Worm (Caenorhabditis elegans) whole organism, mixed stage, embryonic: ENCODE results near the gene dnj-3.
"Not testable (repeated sequence)": the region's sequence is repeated elsewhere in the genome, so short reads cannot be mapped to it uniquely, and the experiment has no call there.

Source experiments
- M03D4.4 ChIP-seq: sonication (generic microtip); optimal IDR thresholded peaks from 2 replicates; lab custom pipeline; 2017; ENCODE audit warnings: mild to moderate bottlenecking, missing genetic modification characterization, missing compliant biosample characterization
- bed-3 ChIP-seq: fragments of 200-800 bp; sonication (Bioruptor generic); optimal IDR thresholded peaks from 3 replicates; lab custom pipeline; 2018; ENCODE audit warnings: mild to moderate bottlenecking, missing genetic modification characterization, moderate library complexity, missing compliant biosample characterization
- blmp-1 ChIP-seq: fragments of 150-350 bp; optimal IDR thresholded peaks from 2 replicates; lab custom pipeline; 2014; ENCODE audit warnings: missing biosample characterization, missing genetic modification characterization
- ceh-39 ChIP-seq: fragments of 150-350 bp; optimal IDR thresholded peaks from 2 replicates; lab custom pipeline; 2014; ENCODE audit warnings: missing biosample characterization, missing genetic modification characterization
- ceh-43 ChIP-seq: fragments of 200-800 bp; sonication (Bioruptor generic); optimal IDR thresholded peaks from 2 replicates; lab custom pipeline; 2018; ENCODE audit warnings: mild to moderate bottlenecking, missing genetic modification characterization, moderate library complexity, missing compliant biosample characterization
- ceh-83 ChIP-seq: fragments of 200-800 bp; sonication (Bioruptor generic); optimal IDR thresholded peaks from 2 replicates; lab custom pipeline; 2018; ENCODE audit warnings: mild to moderate bottlenecking, missing genetic modification characterization, missing compliant biosample characterization
- ces-1 ChIP-seq: fragments of 150-350 bp; optimal IDR thresholded peaks from 2 replicates; lab custom pipeline; 2014; ENCODE audit warnings: missing biosample characterization, missing genetic modification reagents, missing genetic modification characterization
- cnd-1 ChIP-seq: fragments of 200-800 bp; sonication (Bioruptor generic); optimal IDR thresholded peaks from 2 replicates; lab custom pipeline; 2018; ENCODE audit warnings: mild to moderate bottlenecking, missing genetic modification characterization, missing compliant biosample characterization
- drap-1 ChIP-seq: fragments of 200-800 bp; sonication (Bioruptor generic); optimal IDR thresholded peaks from 3 replicates; lab custom pipeline; 2018; ENCODE audit warnings: mild to moderate bottlenecking, missing genetic modification characterization, missing compliant biosample characterization
- elt-1 ChIP-seq: sonication (generic microtip); optimal IDR thresholded peaks from 2 replicates; lab custom pipeline; 2017; ENCODE audit warnings: missing genetic modification characterization, mild to moderate bottlenecking, missing compliant biosample characterization, antibody characterized with exemption, moderate library complexity, borderline replicate concordance; ENCODE audit not compliant: insufficient read depth
- elt-3 ChIP-seq: fragments of 150-350 bp; optimal IDR thresholded peaks from 2 replicates; lab custom pipeline; 2014; ENCODE audit warnings: missing biosample characterization, missing genetic modification characterization
- ham-2 ChIP-seq: fragments of 200-800 bp; sonication (Bioruptor generic); optimal IDR thresholded peaks from 2 replicates; lab custom pipeline; 2018; ENCODE audit warnings: mild to moderate bottlenecking, missing genetic modification characterization, missing compliant biosample characterization
- hlh-1 ChIP-seq: fragments of 150-350 bp; optimal IDR thresholded peaks from 2 replicates; lab custom pipeline; 2014; ENCODE audit warnings: missing biosample characterization, missing genetic modification reagents, missing genetic modification characterization
- lin-13 ChIP-seq: fragments of 150-350 bp; optimal IDR thresholded peaks from 2 replicates; lab custom pipeline; 2014; ENCODE audit warnings: missing biosample characterization, missing genetic modification characterization
- lin-32 ChIP-seq: fragments of 200-800 bp; sonication (Bioruptor generic); optimal IDR thresholded peaks from 2 replicates; lab custom pipeline; 2018; ENCODE audit warnings: mild to moderate bottlenecking, missing genetic modification characterization, missing compliant biosample characterization
- lsy-2 ChIP-seq: fragments of 150-350 bp; optimal IDR thresholded peaks from 2 replicates; lab custom pipeline; 2014; ENCODE audit warnings: missing biosample characterization, missing genetic modification characterization
- mab-5 ChIP-seq: fragments of 150-350 bp; optimal IDR thresholded peaks from 2 replicates; lab custom pipeline; 2014; ENCODE audit warnings: missing biosample characterization, missing genetic modification characterization
- mep-1 ChIP-seq: fragments of 150-350 bp; optimal IDR thresholded peaks from 2 replicates; lab custom pipeline; 2017; ENCODE audit warnings: missing biosample characterization, missing genetic modification reagents, missing genetic modification characterization, inconsistent platforms
- mls-2 ChIP-seq: sonication (generic microtip); optimal IDR thresholded peaks from 2 replicates; lab custom pipeline; 2016; ENCODE audit warnings: mild to moderate bottlenecking, missing genetic modification characterization, moderate library complexity, missing compliant biosample characterization
- nhr-12 ChIP-seq: fragments of 150-350 bp; optimal IDR thresholded peaks from 2 replicates; lab custom pipeline; 2014; ENCODE audit warnings: missing biosample characterization, missing genetic modification characterization
- nhr-2 ChIP-seq: fragments of 150-350 bp; optimal IDR thresholded peaks from 2 replicates; lab custom pipeline; 2014; ENCODE audit warnings: missing biosample characterization, missing genetic modification characterization
- nhr-237 ChIP-seq: fragments of 150-350 bp; optimal IDR thresholded peaks from 2 replicates; lab custom pipeline; 2014; ENCODE audit warnings: missing biosample characterization, missing genetic modification characterization
- nhr-28 ChIP-seq: fragments of 150-350 bp; optimal IDR thresholded peaks from 2 replicates; lab custom pipeline; 2014; ENCODE audit warnings: missing biosample characterization, missing genetic modification characterization
- nhr-76 ChIP-seq: sonication (generic microtip); optimal IDR thresholded peaks from 2 replicates; lab custom pipeline; 2017; ENCODE audit warnings: missing biosample characterization, missing genetic modification characterization
- pha-4 ChIP-seq: fragments of 150-350 bp; optimal IDR thresholded peaks from 2 replicates; lab custom pipeline; 2018; ENCODE audit warnings: missing biosample characterization, missing genetic modification reagents, missing genetic modification characterization
- sem-2 ChIP-seq: fragments of 200-800 bp; sonication (Bioruptor generic); optimal IDR thresholded peaks from 2 replicates; lab custom pipeline; 2018; ENCODE audit warnings: mild to moderate bottlenecking, missing genetic modification characterization, missing compliant biosample characterization
- sptf-1 ChIP-seq: sonication (generic microtip); optimal IDR thresholded peaks from 2 replicates; lab custom pipeline; 2017; ENCODE audit warnings: mild to moderate bottlenecking, missing genetic modification characterization, moderate library complexity, missing compliant biosample characterization
- tbx-8 ChIP-seq: fragments of 200-800 bp; sonication (Bioruptor generic); optimal IDR thresholded peaks from 2 replicates; lab custom pipeline; 2018; ENCODE audit warnings: mild to moderate bottlenecking, missing genetic modification characterization, moderate library complexity, missing compliant biosample characterization
- unc-39 ChIP-seq: fragments of 150-350 bp; optimal IDR thresholded peaks from 2 replicates; lab custom pipeline; 2014; ENCODE audit warnings: missing biosample characterization, missing genetic modification characterization
- unc-62 ChIP-seq: fragments of 150-350 bp; optimal IDR thresholded peaks from 2 replicates; lab custom pipeline; 2014; ENCODE audit warnings: missing biosample characterization, missing genetic modification reagents, missing genetic modification characterization
- zip-8 ChIP-seq: fragments of 150-350 bp; optimal IDR thresholded peaks from 2 replicates; lab custom pipeline; 2014; ENCODE audit warnings: missing biosample characterization, missing genetic modification characterization
- ztf-11 ChIP-seq: fragments of 150-350 bp; optimal IDR thresholded peaks from 2 replicates; lab custom pipeline; 2014; ENCODE audit warnings: missing biosample characterization, missing genetic modification characterization

The dnj-3 gene

ce11 chrV:15028896-15029519 is 39.5 kb upstream of the dnj-3 start, which contains the start of gene F14H8.8:
TSS of gene F14H8.8 (plus strand) at chrV:15029469.
- no peak for TF ChIP-seq bed-3 (GFP tag; lab: Kevin White, UChicago)
- peak; percentile 2 for TF ChIP-seq nhr-2
- TF ChIP-seq ceh-83 (GFP tag; lab: Kevin White, UChicago) = no peak
- peak; percentile 28 for TF ChIP-seq mep-1 (tag; lab: Kevin White, UChicago)
- TF ChIP-seq unc-62 (GFP tag; lab: Kevin White, UChicago) = no peak
- no peak for TF ChIP-seq pha-4 (tag; lab: Kevin White, UChicago)
- no peak for TF ChIP-seq unc-39 (tag; lab: Kevin White, UChicago)
- peak; percentile 35 for TF ChIP-seq ceh-43 (GFP tag; lab: Kevin White, UChicago)
- no peak for TF ChIP-seq lin-32 (GFP tag; lab: Kevin White, UChicago)
- no peak for TF ChIP-seq tbx-8 (GFP tag; lab: Kevin White, UChicago)
- TF ChIP-seq sem-2 (GFP tag; lab: Kevin White, UChicago) = no peak
- no peak for TF ChIP-seq mab-5 (tag; lab: Kevin White, UChicago)
- TF ChIP-seq blmp-1 (tag; lab: Kevin White, UChicago) = no peak
- TF ChIP-seq cnd-1 = no peak
- TF ChIP-seq nhr-28 (tag; lab: Kevin White, UChicago) = no peak
- TF ChIP-seq nhr-76 (tag; lab: Kevin White, UChicago) = no peak
- TF ChIP-seq drap-1 = peak; percentile 61
- TF ChIP-seq mls-2 = no peak
- TF ChIP-seq zip-8 (tag; lab: Kevin White, UChicago) = no peak
- TF ChIP-seq ceh-39 (tag; lab: Kevin White, UChicago) = peak; percentile 36
- TF ChIP-seq nhr-12 (tag; lab: Kevin White, UChicago) = no peak
- no peak for TF ChIP-seq ham-2
- no peak for TF ChIP-seq nhr-237
- TF ChIP-seq M03D4.4 (tag; lab: Kevin White, UChicago) = no peak

ce11 chrV:15031373-15031772 is 37.1 kb upstream of the dnj-3 start, which contains the start of gene cng-1:
TSS of gene cng-1 (minus strand) at chrV:15031473.
- not testable (repeated sequence) for TF ChIP-seq nhr-237; lsy-2 (tag; lab: Kevin White, UChicago); bed-3 (GFP tag; lab: Kevin White, UChicago)

- TF ChIP-seq lin-32 (GFP tag; lab: Kevin White, UChicago); nhr-237; ces-1 (GFP tag; lab: Kevin White, UChicago): not testable (repeated sequence)
Observed at ce11 chrV:15036769-15037168, 31.7 kb upstream of the dnj-3 start, which contains the start of gene melo-3. TSS of gene melo-3 (minus strand) at chrV:15036869.

ce11 chrV:15048107-15048506 is 20.4 kb upstream of the dnj-3 start, which contains the start of gene sdc-3:
TSS of gene sdc-3 (minus strand) at chrV:15048207.
- TF ChIP-seq ham-2 (no peak), tbx-8 (GFP tag; lab: Kevin White, UChicago) (no peak), pha-4 (tag; lab: Kevin White, UChicago) (no peak), nhr-28 (tag; lab: Kevin White, UChicago) (no peak), nhr-12 (tag; lab: Kevin White, UChicago) (no peak), hlh-1 (no peak), elt-1 (tag; lab: Kevin White, UChicago) (no peak), M03D4.4 (tag; lab: Kevin White, UChicago) (no peak), mab-5 (tag; lab: Kevin White, UChicago) (no peak), nhr-237 (no peak), unc-62 (GFP tag; lab: Kevin White, UChicago) (no peak), ztf-11 (tag; lab: Kevin White, UChicago) (no peak), ceh-83 (GFP tag; lab: Kevin White, UChicago) (no peak), lin-32 (GFP tag; lab: Kevin White, UChicago) (no peak)
- TF ChIP-seq, all 35 proteins: peak for 0

- no peak for TF ChIP-seq ztf-11 (tag; lab: Kevin White, UChicago)
- no peak for TF ChIP-seq ceh-39 (tag; lab: Kevin White, UChicago)
- no peak for TF ChIP-seq ham-2
- no peak for TF ChIP-seq lin-13 (tag; lab: Kevin White, UChicago)
- TF ChIP-seq elt-3 (tag; lab: Kevin White, UChicago) = no peak
- TF ChIP-seq mab-5 (tag; lab: Kevin White, UChicago) = no peak
- TF ChIP-seq ceh-43 (GFP tag; lab: Kevin White, UChicago) = no peak
- TF ChIP-seq blmp-1 (tag; lab: Kevin White, UChicago) = no peak
- TF ChIP-seq M03D4.4 (tag; lab: Kevin White, UChicago) = no peak
- no peak for TF ChIP-seq sptf-1 (tag; lab: Kevin White, UChicago)
- TF ChIP-seq nhr-28 (tag; lab: Kevin White, UChicago) = no peak
- no peak for TF ChIP-seq lsy-2 (tag; lab: Kevin White, UChicago)
- no peak for TF ChIP-seq bed-3 (GFP tag; lab: Kevin White, UChicago)
- TF ChIP-seq unc-39 (tag; lab: Kevin White, UChicago) = no peak
- no peak for TF ChIP-seq ces-1 (GFP tag; lab: Kevin White, UChicago)
- no peak for TF ChIP-seq tbx-8 (GFP tag; lab: Kevin White, UChicago)
- no peak for TF ChIP-seq drap-1
- no peak for TF ChIP-seq nhr-76 (tag; lab: Kevin White, UChicago)
- TF ChIP-seq sem-2 (GFP tag; lab: Kevin White, UChicago) = no peak
Observed at ce11 chrV:15051720-15052119, 16.8 kb upstream of the dnj-3 start.
